Fruit fly (Drosophila melanogaster) whole organism, wandering third instar larva: ENCODE measurements around the gene CG14933.

Experiments used
- Abd-B ChIP-seq: fragments of >200 bp; optimal IDR thresholded peaks from 2 replicates; lab custom pipeline; 2017; ENCODE audit warnings: missing biosample characterization, missing genetic modification characterization
- CG32264 ChIP-seq: fragments of 200-800 bp; sonication (Bioruptor generic); optimal IDR thresholded peaks from 2 replicates; lab custom pipeline; 2016; ENCODE audit warnings: missing biosample characterization, missing genetic modification characterization
- CG9705 ChIP-seq: fragments of 200-800 bp; sonication (Bioruptor generic); optimal IDR thresholded peaks from 2 replicates; lab custom pipeline; 2018; ENCODE audit warnings: missing biosample characterization, mild to moderate bottlenecking, missing genetic modification characterization
- CrebA ChIP-seq: fragments of 200-800 bp; sonication (Bioruptor generic); optimal IDR thresholded peaks from 2 replicates; lab custom pipeline; 2016; ENCODE audit warnings: missing biosample characterization, mild to moderate bottlenecking, missing genetic modification characterization, borderline replicate concordance
- Dfd ChIP-seq: fragments of >200 bp; optimal IDR thresholded peaks from 2 replicates; lab custom pipeline; 2017; ENCODE audit warnings: missing biosample characterization, missing genetic modification characterization
- Dif ChIP-seq: fragments of 200-275, 200-300 bp; sonication (Bioruptor generic); optimal IDR thresholded peaks from 2 replicates; lab custom pipeline; 2018; ENCODE audit warnings: missing biosample characterization, missing genetic modification characterization; ENCODE audit not compliant: partially characterized antibody
- GATAd ChIP-seq: sonication (Bioruptor generic); optimal IDR thresholded peaks from 2 replicates; lab custom pipeline; 2016; ENCODE audit warnings: missing biosample characterization, missing genetic modification characterization
- HLH106 ChIP-seq: fragments of 200-800 bp; optimal IDR thresholded peaks from 3 replicates; lab custom pipeline; 2019; ENCODE audit warnings: missing biosample characterization, mild to moderate bottlenecking, missing genetic modification characterization, moderate library complexity
- Hnf4 ChIP-seq: fragments of 200-800 bp; sonication (Bioruptor generic); optimal IDR thresholded peaks from 2 replicates; lab custom pipeline; 2016; ENCODE audit warnings: missing biosample characterization, mild to moderate bottlenecking, missing genetic modification characterization
- Hr78 ChIP-seq: fragments of >200 bp; optimal IDR thresholded peaks from 2 replicates; lab custom pipeline; 2017; ENCODE audit warnings: missing biosample characterization, missing genetic modification characterization
- Hr83 ChIP-seq: fragments of 200-300 bp; sonication (Bioruptor generic); optimal IDR thresholded peaks from 2 replicates; lab custom pipeline; 2016; ENCODE audit warnings: missing biosample characterization, mild to moderate bottlenecking, missing genetic modification characterization, moderate library complexity; ENCODE audit not compliant: poor library complexity, severe bottlenecking
- Jra ChIP-seq: sonication (Bioruptor generic); optimal IDR thresholded peaks from 2 replicates; lab custom pipeline; 2016; ENCODE audit warnings: missing biosample characterization, missing genetic modification characterization
- Mio ChIP-seq: sonication (Bioruptor generic); optimal IDR thresholded peaks from 2 replicates; lab custom pipeline; 2016; ENCODE audit warnings: missing biosample characterization, missing genetic modification characterization
- Myc ChIP-seq: fragments of >200 bp; optimal IDR thresholded peaks from 2 replicates; lab custom pipeline; 2017
- N ChIP-seq: fragments of >200 bp; optimal IDR thresholded peaks from 2 replicates; lab custom pipeline; 2018; ENCODE audit warnings: missing biosample characterization, missing external identifiers, missing genetic modification characterization
- OdsH ChIP-seq: fragments of 200-800 bp; sonication (Bioruptor generic); optimal IDR thresholded peaks from 2 replicates; lab custom pipeline; 2016; ENCODE audit warnings: missing biosample characterization, mild to moderate bottlenecking, missing genetic modification characterization
- Rel ChIP-seq, 2 experiments: fragments of 200-800 bp; sonication (Bioruptor generic) in 1 of 2; optimal IDR thresholded peaks; 2 replicates in 1 of 2; 3 replicates in 1 of 2; lab custom pipeline; 2016 to 2019; ENCODE audit warnings: mild to moderate bottlenecking in 2 of 2, missing biosample characterization in 2 of 2, missing genetic modification characterization in 2 of 2, moderate library complexity in 1 of 2
- Sp1 ChIP-seq: fragments of 200-800 bp; sonication (Bioruptor generic); optimal IDR thresholded peaks from 3 replicates; lab custom pipeline; 2019; ENCODE audit warnings: missing biosample characterization, mild to moderate bottlenecking, missing genetic modification characterization, moderate library complexity
- Vsx2 ChIP-seq: fragments of 200-300, 225-300 bp; sonication (Bioruptor generic); optimal IDR thresholded peaks from 2 replicates; lab custom pipeline; 2018; ENCODE audit warnings: missing biosample characterization, missing genetic modification characterization; ENCODE audit not compliant: partially characterized antibody
- br ChIP-seq: fragments of 200-800 bp; sonication (Bioruptor generic); optimal IDR thresholded peaks from 2 replicates; lab custom pipeline; 2016; ENCODE audit warnings: missing biosample characterization, missing genetic modification characterization
- brk ChIP-seq: fragments of 200-800 bp; sonication (Bioruptor generic); optimal IDR thresholded peaks from 2 replicates; lab custom pipeline; 2016; ENCODE audit warnings: missing biosample characterization, mild to moderate bottlenecking, missing genetic modification characterization
- dl ChIP-seq, 2 experiments: fragments of 175-275, 200-275 bp in 1 of 2; fragments of 200-275 bp in 1 of 2; sonication (Bioruptor generic); optimal IDR thresholded peaks; lab custom pipeline; 2018; ENCODE audit warnings: mild to moderate bottlenecking in 2 of 2, missing biosample characterization in 2 of 2, missing genetic modification characterization in 2 of 2, moderate library complexity in 2 of 2; ENCODE audit not compliant: partially characterized antibody in 2 of 2, insufficient read depth in 1 of 2
- dmrt93B ChIP-seq: fragments of 200-800 bp; sonication (Bioruptor generic); optimal IDR thresholded peaks from 2 replicates; lab custom pipeline; 2018; ENCODE audit warnings: missing biosample characterization, mild to moderate bottlenecking, missing genetic modification characterization
- dsf ChIP-seq: sonication (Bioruptor generic); optimal IDR thresholded peaks from 2 replicates; lab custom pipeline; 2016; ENCODE audit warnings: missing biosample characterization, missing genetic modification characterization, borderline replicate concordance
- ey ChIP-seq: fragments of 200-800 bp; sonication (Bioruptor generic); optimal IDR thresholded peaks from 2 replicates; lab custom pipeline; 2016; ENCODE audit warnings: missing biosample characterization, missing genetic modification characterization
- foxo ChIP-seq, 2 experiments: fragments of 200-800 bp; sonication (Bioruptor generic); optimal IDR thresholded peaks; 2 replicates in 1 of 2; 3 replicates in 1 of 2; lab custom pipeline; 2016 to 2017; ENCODE audit warnings: missing biosample characterization in 2 of 2, missing genetic modification characterization in 2 of 2
- fru ChIP-seq: fragments of 200-800 bp; sonication (Bioruptor generic); optimal IDR thresholded peaks from 3 replicates; lab custom pipeline; 2016; ENCODE audit warnings: missing biosample characterization, mild to moderate bottlenecking, missing genetic modification characterization
- h ChIP-seq: fragments of 200-800 bp; sonication (Bioruptor generic); optimal IDR thresholded peaks from 3 replicates; lab custom pipeline; 2016; ENCODE audit warnings: missing biosample characterization, mild to moderate bottlenecking, missing genetic modification characterization
- jim ChIP-seq: fragments of 175-275, 200-325 bp; sonication (Bioruptor generic); optimal IDR thresholded peaks from 2 replicates; lab custom pipeline; 2016; ENCODE audit warnings: missing biosample characterization, mild to moderate bottlenecking, missing genetic modification characterization
- lola ChIP-seq: fragments of >200 bp; optimal IDR thresholded peaks from 2 replicates; lab custom pipeline; 2017; ENCODE audit warnings: missing biosample characterization, missing genetic modification characterization
- pan ChIP-seq: fragments of >200 bp; optimal IDR thresholded peaks from 2 replicates; lab custom pipeline; 2017
- psq ChIP-seq: fragments of 200-800 bp; sonication (Bioruptor generic); optimal IDR thresholded peaks from 3 replicates; lab custom pipeline; 2017; ENCODE audit warnings: missing biosample characterization, mild to moderate bottlenecking, missing genetic modification characterization, moderate library complexity
- rgr ChIP-seq: fragments of 200-800 bp; sonication (Bioruptor generic); optimal IDR thresholded peaks from 3 replicates; lab custom pipeline; 2016; ENCODE audit warnings: missing biosample characterization, mild to moderate bottlenecking, missing genetic modification characterization
- sage ChIP-seq: fragments of 200-800 bp; sonication (Bioruptor generic); optimal IDR thresholded peaks from 2 replicates; lab custom pipeline; 2016; ENCODE audit warnings: missing biosample characterization, mild to moderate bottlenecking, missing genetic modification characterization
- sv ChIP-seq: fragments of 200-800 bp; sonication (Bioruptor generic); optimal IDR thresholded peaks from 3 replicates; lab custom pipeline; 2016; ENCODE audit warnings: missing biosample characterization, missing genetic modification characterization
- tai ChIP-seq: sonication (Bioruptor generic); optimal IDR thresholded peaks from 2 replicates; lab custom pipeline; 2016; ENCODE audit warnings: missing biosample characterization, missing genetic modification characterization
- usp ChIP-seq: fragments of >200 bp; optimal IDR thresholded peaks from 2 replicates; lab custom pipeline; 2017; ENCODE audit warnings: missing biosample characterization, missing genetic modification characterization
- woc ChIP-seq: sonication (Bioruptor generic); optimal IDR thresholded peaks from 2 replicates; lab custom pipeline; 2016; ENCODE audit warnings: missing biosample characterization, mild to moderate bottlenecking, missing genetic modification characterization

The CG14933 gene

dm6 chr2L:11870867-11871452 lies 28.3 kb downstream of the CG14933 start:
- TF ChIP-seq Jra (GFP tag; lab: Kevin White, UChicago) = no peak
- peak; percentile 52 for TF ChIP-seq woc
- TF ChIP-seq Hnf4 (GFP tag; lab: Kevin White, UChicago) = no peak
- TF ChIP-seq pan (lab: Kevin White, UChicago) = no peak
- no peak for TF ChIP-seq tai (GFP tag; lab: Kevin White, UChicago)
- no peak for TF ChIP-seq N
- TF ChIP-seq br (GFP tag; lab: Kevin White, UChicago) = peak; percentile 15
- TF ChIP-seq CrebA (GFP tag; lab: Kevin White, UChicago) = no peak
- no peak for TF ChIP-seq Rel (GFP tag; optimal IDR thresholded peaks at IDR 0.05; lab: Kevin White, UChicago)
- TF ChIP-seq Rel (tag; optimal IDR thresholded peaks at IDR 0.05; lab: Kevin White, UChicago) = no peak
- no peak for TF ChIP-seq Dfd (GFP tag; lab: Kevin White, UChicago)
- peak; percentile 6 for TF ChIP-seq rgr (GFP tag; lab: Kevin White, UChicago)
- no peak for TF ChIP-seq sv (GFP tag; lab: Kevin White, UChicago)
- no peak for TF ChIP-seq CG9705 (GFP tag; lab: Kevin White, UChicago)
- no peak for TF ChIP-seq GATAd (GFP tag; lab: Kevin White, UChicago)
- no peak for TF ChIP-seq CG32264 (GFP tag; lab: Kevin White, UChicago)
- TF ChIP-seq OdsH (GFP tag; lab: Kevin White, UChicago) = no peak
- TF ChIP-seq Abd-B (GFP tag; lab: Kevin White, UChicago) = no peak
- peak; percentile 47 for TF ChIP-seq HLH106 (tag; lab: Kevin White, UChicago)
- TF ChIP-seq Dif = no peak
- no peak for TF ChIP-seq Mio (GFP tag; lab: Kevin White, UChicago)
- no peak for TF ChIP-seq Hr83 (GFP tag; lab: Kevin White, UChicago)
- no peak for TF ChIP-seq Hr78 (GFP tag; lab: Kevin White, UChicago)
- TF ChIP-seq sage = no peak
- TF ChIP-seq dsf (GFP tag; lab: Kevin White, UChicago) = no peak
- TF ChIP-seq jim (GFP tag; lab: Kevin White, UChicago) = no peak
- TF ChIP-seq usp = no peak
- peak; percentile 56 for TF ChIP-seq ey
- no peak for TF ChIP-seq dl (GFP tag; optimal IDR thresholded peaks at IDR 0.05; lab: Kevin White, UChicago; ENCODE audit: insufficient read depth in 1 of 2, partially characterized antibody in 2 of 2)
- TF ChIP-seq Vsx2 = peak; percentile 58
- peak in 1 of 2 experiments; percentile 36 for TF ChIP-seq foxo (GFP tag; optimal IDR thresholded peaks at IDR 0.05; lab: Kevin White, UChicago)
- TF ChIP-seq psq (GFP tag; lab: Kevin White, UChicago) = peak; percentile 1
- peak; percentile 54 for TF ChIP-seq h (GFP tag; lab: Kevin White, UChicago)
- TF ChIP-seq Sp1 = peak; percentile 44
- TF ChIP-seq lola = no peak
- TF ChIP-seq fru (GFP tag; lab: Kevin White, UChicago) = peak; percentile 47
- TF ChIP-seq Myc (lab: Kevin White, UChicago) = no peak
- TF ChIP-seq dmrt93B (GFP tag; lab: Kevin White, UChicago) = peak; percentile 25
- TF ChIP-seq brk (GFP tag; lab: Kevin White, UChicago) = no peak

DNA sequence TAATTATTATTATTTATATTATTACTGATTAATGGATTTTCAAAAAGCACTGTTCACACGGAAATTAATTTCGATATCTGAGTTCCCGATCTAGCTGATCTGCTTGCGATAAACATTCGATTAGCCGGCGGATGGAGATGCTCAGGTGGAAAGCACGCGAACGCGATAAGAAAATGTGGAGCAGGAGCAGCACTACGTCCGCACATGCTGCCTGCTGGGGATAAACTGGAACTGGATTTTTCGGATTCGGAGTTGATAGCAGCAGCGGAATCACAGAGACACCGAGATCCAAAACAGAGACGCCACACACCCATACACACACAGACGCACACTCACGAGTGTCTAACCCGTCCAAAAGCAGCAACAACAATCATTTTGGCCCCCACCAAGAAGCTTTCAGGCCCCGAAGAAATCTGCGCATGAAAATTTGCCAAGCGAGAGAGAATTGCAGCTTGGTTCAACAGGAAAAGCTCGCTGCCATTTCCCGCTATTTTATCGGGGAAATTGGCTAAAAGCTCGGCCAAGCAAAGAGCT lies 31.7 kb downstream of the CG14933 start:
- no peak for TF ChIP-seq Dfd (GFP tag; lab: Kevin White, UChicago)
- TF ChIP-seq Hr83 (GFP tag; lab: Kevin White, UChicago) = no peak
- TF ChIP-seq CG32264 (GFP tag; lab: Kevin White, UChicago) = no peak
- no peak for TF ChIP-seq Rel (GFP tag; optimal IDR thresholded peaks at IDR 0.05; lab: Kevin White, UChicago)
- no peak for TF ChIP-seq Rel (tag; optimal IDR thresholded peaks at IDR 0.05; lab: Kevin White, UChicago)
- no peak for TF ChIP-seq brk (GFP tag; lab: Kevin White, UChicago)
- TF ChIP-seq fru (GFP tag; lab: Kevin White, UChicago) = no peak
- TF ChIP-seq psq (GFP tag; lab: Kevin White, UChicago) = no peak
- TF ChIP-seq dmrt93B (GFP tag; lab: Kevin White, UChicago) = no peak
- no peak for TF ChIP-seq lola
- TF ChIP-seq dsf (GFP tag; lab: Kevin White, UChicago) = no peak
- no peak for TF ChIP-seq h (GFP tag; lab: Kevin White, UChicago)
- TF ChIP-seq Abd-B (GFP tag; lab: Kevin White, UChicago) = no peak
- no peak for TF ChIP-seq woc
- no peak for TF ChIP-seq sv (GFP tag; lab: Kevin White, UChicago)
- no peak for TF ChIP-seq Jra (GFP tag; lab: Kevin White, UChicago)
- TF ChIP-seq usp = no peak
